Worm (Caenorhabditis elegans) whole organism, L2 larva: ENCODE data around the gene cest-13.
A peak's percentile ranks its signal among the peaks of the same experiment; 100 is the strongest.

ENCODE experiments used
- C34F6.9 ChIP-seq: fragments of 150-350 bp; optimal IDR thresholded peaks from 2 replicates; lab custom pipeline; 2014; ENCODE audit warnings: missing biosample characterization, missing genetic modification characterization
- F13H6.1 ChIP-seq: sonication (generic microtip); optimal IDR thresholded peaks from 2 replicates; lab custom pipeline; 2016; ENCODE audit warnings: missing genetic modification characterization, missing compliant biosample characterization
- R02D3.7 ChIP-seq: fragments of 150-350 bp; optimal IDR thresholded peaks from 2 replicates; lab custom pipeline; 2014; ENCODE audit warnings: missing biosample characterization, missing genetic modification characterization
- Y55F3AM.14 ChIP-seq: fragments of 200-800 bp; sonication (Bioruptor generic); optimal IDR thresholded peaks from 2 replicates; lab custom pipeline; 2018; ENCODE audit warnings: mild to moderate bottlenecking, missing genetic modification characterization, missing compliant biosample characterization
- ZK546.5 ChIP-seq: sonication (generic microtip); optimal IDR thresholded peaks from 2 replicates; lab custom pipeline; 2017; ENCODE audit warnings: missing biosample characterization, missing genetic modification characterization
- alr-1 ChIP-seq: fragments of 150-350 bp; optimal IDR thresholded peaks from 2 replicates; lab custom pipeline; 2014; ENCODE audit warnings: missing biosample characterization, missing genetic modification characterization
- aly-2 ChIP-seq: fragments of 150-350 bp; optimal IDR thresholded peaks from 2 replicates; lab custom pipeline; 2014; ENCODE audit warnings: missing biosample characterization, missing genetic modification characterization
- ama-1 ChIP-seq: fragments of 150-350 bp; optimal IDR thresholded peaks from 2 replicates; lab custom pipeline; 2018; ENCODE audit warnings: inconsistent platforms
- blmp-1 ChIP-seq: sonication (generic microtip); optimal IDR thresholded peaks from 2 replicates; lab custom pipeline; 2017; ENCODE audit warnings: missing genetic modification characterization, mild to moderate bottlenecking, missing compliant biosample characterization, antibody characterized with exemption, moderate library complexity; ENCODE audit not compliant: insufficient read depth
- ceh-16 ChIP-seq: fragments of 150-350 bp; optimal IDR thresholded peaks from 2 replicates; lab custom pipeline; 2014; ENCODE audit warnings: missing biosample characterization, missing genetic modification characterization
- ceh-82 ChIP-seq: fragments of 150-350 bp; optimal IDR thresholded peaks from 2 replicates; lab custom pipeline; 2014; ENCODE audit warnings: missing biosample characterization, missing genetic modification characterization
- crh-2 ChIP-seq: sonication (generic microtip); optimal IDR thresholded peaks from 2 replicates; lab custom pipeline; 2017; ENCODE audit warnings: missing biosample characterization, missing genetic modification characterization
- dmd-4 ChIP-seq: sonication (generic microtip); optimal IDR thresholded peaks from 2 replicates; lab custom pipeline; 2017; ENCODE audit warnings: missing biosample characterization, missing genetic modification characterization
- egl-27 ChIP-seq: sonication (generic microtip); optimal IDR thresholded peaks from 3 replicates; lab custom pipeline; 2017; ENCODE audit warnings: missing biosample characterization, missing genetic modification reagents, missing genetic modification characterization
- fos-1 ChIP-seq: fragments of 150-350 bp; optimal IDR thresholded peaks from 2 replicates; lab custom pipeline; 2014; ENCODE audit warnings: missing biosample characterization, missing genetic modification characterization
- gmeb-1 ChIP-seq: fragments of 150-350 bp; optimal IDR thresholded peaks from 2 replicates; lab custom pipeline; 2014; ENCODE audit warnings: missing biosample characterization, missing genetic modification characterization
- lin-11 ChIP-seq: fragments of 150-350 bp; sonication (generic microtip); optimal IDR thresholded peaks from 2 replicates; lab custom pipeline; 2014; ENCODE audit warnings: missing biosample characterization, missing genetic modification characterization, inconsistent platforms, mixed read lengths
- lin-13 ChIP-seq: fragments of 150-350 bp; optimal IDR thresholded peaks from 2 replicates; lab custom pipeline; 2014; ENCODE audit warnings: missing biosample characterization, missing genetic modification reagents, missing genetic modification characterization
- lin-39 ChIP-seq: fragments of 150-350 bp; optimal IDR thresholded peaks from 2 replicates; lab custom pipeline; 2014; ENCODE audit warnings: missing biosample characterization, missing genetic modification reagents, missing genetic modification characterization
- lsy-2 ChIP-seq, 2 experiments: fragments of 150-350 bp in 1 of 2; sonication (generic microtip) in 1 of 2; optimal IDR thresholded peaks; 2 replicates each; lab custom pipeline; 2014 to 2017; ENCODE audit warnings: missing biosample characterization in 2 of 2, missing genetic modification characterization in 2 of 2
- mab-5 ChIP-seq: fragments of 150-350 bp; optimal IDR thresholded peaks from 2 replicates; lab custom pipeline; 2014; ENCODE audit warnings: missing biosample characterization, missing genetic modification characterization
- mbf-1 ChIP-seq: sonication (generic microtip); optimal IDR thresholded peaks from 2 replicates; lab custom pipeline; 2017; ENCODE audit warnings: missing biosample characterization, missing genetic modification characterization
- mdl-1 ChIP-seq, 2 experiments: fragments of 150-350 bp in 1 of 2; sonication (generic microtip) in 1 of 2; optimal IDR thresholded peaks; 2 replicates each; lab custom pipeline; 2017; ENCODE audit warnings: missing biosample characterization in 2 of 2, missing genetic modification characterization in 2 of 2
- nhr-10 ChIP-seq: sonication (generic microtip); optimal IDR thresholded peaks from 2 replicates; lab custom pipeline; 2017; ENCODE audit warnings: missing biosample characterization, missing genetic modification characterization
- nhr-11 ChIP-seq: fragments of 150-350 bp; optimal IDR thresholded peaks from 2 replicates; lab custom pipeline; 2014; ENCODE audit warnings: missing biosample characterization, missing genetic modification characterization
- nhr-12 ChIP-seq: fragments of 150-350 bp; optimal IDR thresholded peaks from 2 replicates; lab custom pipeline; 2014; ENCODE audit warnings: missing biosample characterization, missing genetic modification characterization
- nhr-129 ChIP-seq: fragments of 150-350 bp; optimal IDR thresholded peaks from 2 replicates; lab custom pipeline; 2014; ENCODE audit warnings: missing biosample characterization, missing genetic modification characterization
- nhr-21 ChIP-seq: fragments of 150-350 bp; optimal IDR thresholded peaks from 2 replicates; lab custom pipeline; 2014; ENCODE audit warnings: missing biosample characterization, missing genetic modification characterization
- nhr-23 ChIP-seq: fragments of 150-350 bp; optimal IDR thresholded peaks from 2 replicates; lab custom pipeline; 2014; ENCODE audit warnings: missing biosample characterization, missing genetic modification reagents, missing genetic modification characterization
- nhr-237 ChIP-seq: fragments of 150-350 bp; optimal IDR thresholded peaks from 2 replicates; lab custom pipeline; 2014; ENCODE audit warnings: missing biosample characterization, missing genetic modification characterization
- nhr-25 ChIP-seq: fragments of 150-350 bp; sonication (generic microtip); optimal IDR thresholded peaks from 3 replicates; lab custom pipeline; 2014; ENCODE audit warnings: missing biosample characterization, missing genetic modification characterization
- nhr-6 ChIP-seq: fragments of 150-350 bp; optimal IDR thresholded peaks from 2 replicates; lab custom pipeline; 2014; ENCODE audit warnings: missing biosample characterization, missing genetic modification characterization
- nhr-77 ChIP-seq: fragments of 150-350 bp; optimal IDR thresholded peaks from 2 replicates; lab custom pipeline; 2014; ENCODE audit warnings: missing biosample characterization, missing genetic modification characterization
- peb-1 ChIP-seq: fragments of 150-350 bp; optimal IDR thresholded peaks from 2 replicates; lab custom pipeline; 2014; ENCODE audit warnings: missing biosample characterization, missing genetic modification characterization
- sem-4 ChIP-seq: fragments of 150-350 bp; optimal IDR thresholded peaks from 2 replicates; lab custom pipeline; 2014; ENCODE audit warnings: missing biosample characterization, missing genetic modification reagents, missing genetic modification characterization
- skn-1 ChIP-seq: sonication (generic microtip); optimal IDR thresholded peaks from 2 replicates; lab custom pipeline; 2017; ENCODE audit warnings: missing biosample characterization, missing genetic modification characterization
- sma-3 ChIP-seq: sonication (generic microtip); optimal IDR thresholded peaks from 2 replicates; lab custom pipeline; 2016; ENCODE audit warnings: missing genetic modification reagents, missing genetic modification characterization, missing compliant biosample characterization
- sma-9 ChIP-seq, 2 experiments: fragments of 150-350 bp in 1 of 2; sonication (generic microtip) in 1 of 2; optimal IDR thresholded peaks; 2 replicates each; lab custom pipeline; 2014 to 2016; ENCODE audit warnings: missing genetic modification characterization in 2 of 2, mild to moderate bottlenecking in 1 of 2, missing biosample characterization in 1 of 2, missing compliant biosample characterization in 1 of 2, missing genetic modification reagents in 1 of 2, moderate library complexity in 1 of 2
- snpc-4 ChIP-seq: fragments of 150-350 bp; optimal IDR thresholded peaks from 2 replicates; lab custom pipeline; 2014; ENCODE audit warnings: missing biosample characterization, missing genetic modification characterization
- unc-55 ChIP-seq: fragments of 150-350 bp; sonication (generic microtip); optimal IDR thresholded peaks from 3 replicates; lab custom pipeline; 2014; ENCODE audit warnings: missing biosample characterization, missing genetic modification reagents, missing genetic modification characterization
- unc-62 ChIP-seq: fragments of 150-350 bp; optimal IDR thresholded peaks from 2 replicates; lab custom pipeline; 2014; ENCODE audit warnings: missing biosample characterization, missing genetic modification reagents, missing genetic modification characterization
- ztf-1 ChIP-seq: fragments of 200-800 bp; sonication (Bioruptor generic); conservative IDR thresholded peaks from 2 replicates; pipeline ENCODE4 v1.3.6; 2022; ENCODE audit warnings: missing genetic modification characterization, missing compliant biosample characterization
- ztf-11 ChIP-seq: sonication (generic microtip); optimal IDR thresholded peaks from 2 replicates; lab custom pipeline; 2017; ENCODE audit warnings: missing biosample characterization, missing genetic modification characterization
- ztf-4 ChIP-seq: fragments of 150-350 bp; optimal IDR thresholded peaks from 2 replicates; lab custom pipeline; 2014; ENCODE audit warnings: missing biosample characterization, missing genetic modification characterization

The cest-13 gene

DNA sequence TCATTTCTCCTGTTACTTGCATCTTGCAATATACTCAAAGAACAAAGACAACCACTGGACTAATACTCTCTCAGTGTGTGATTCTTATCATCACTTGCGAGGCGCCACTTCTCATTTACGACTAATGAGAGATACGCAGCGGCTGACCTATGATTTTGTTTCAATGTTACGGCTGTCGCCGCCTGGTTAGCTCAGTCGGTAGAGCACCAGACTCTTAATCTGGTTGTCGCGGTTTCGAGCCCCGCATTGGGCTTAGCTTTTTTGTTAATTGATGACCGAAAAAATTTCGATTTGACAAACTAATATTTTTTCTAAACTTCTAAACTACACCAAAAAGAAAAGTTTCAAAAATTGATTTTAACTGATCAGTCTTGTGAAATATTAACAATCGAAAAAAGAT, 43.7 kb upstream of the cest-13 start:
- no peak for TF ChIP-seq ceh-16
- no peak for TF ChIP-seq Y55F3AM.14 (GFP tag; lab: Kevin White, UChicago)
- peak; percentile 64 for TF ChIP-seq sma-3 (GFP tag; lab: Kevin White, UChicago)
- TF ChIP-seq ceh-82 (tag; lab: Kevin White, UChicago) = no peak
- no peak for TF ChIP-seq nhr-6 (tag; lab: Kevin White, UChicago)
- no peak for TF ChIP-seq lin-39
- peak; percentile 3 for TF ChIP-seq nhr-21 (tag; lab: Kevin White, UChicago)
- no peak for TF ChIP-seq snpc-4 (tag; lab: Kevin White, UChicago)
- TF ChIP-seq gmeb-1 (tag; lab: Kevin White, UChicago) = peak; percentile 43
- no peak for TF ChIP-seq lin-11 (tag; lab: Kevin White, UChicago)
- TF ChIP-seq fos-1 = peak; percentile 23
- TF ChIP-seq alr-1 (tag; lab: Kevin White, UChicago) = no peak
- no peak for TF ChIP-seq unc-55 (GFP tag; lab: Kevin White, UChicago)
- no peak for TF ChIP-seq nhr-25 (tag; lab: Kevin White, UChicago)
- no peak for TF ChIP-seq blmp-1 (tag; lab: Kevin White, UChicago)
- no peak for TF ChIP-seq mdl-1 (tag; optimal IDR thresholded peaks at IDR 0.05; lab: Kevin White, UChicago)
- no peak for TF ChIP-seq nhr-77 (tag; lab: Kevin White, UChicago)
- TF ChIP-seq skn-1 (tag; lab: Kevin White, UChicago) = no peak
- no peak for TF ChIP-seq F13H6.1 (tag; lab: Kevin White, UChicago)
- peak; percentile 33 for TF ChIP-seq nhr-129
- TF ChIP-seq dmd-4 (tag; lab: Kevin White, UChicago) = no peak
- no peak for TF ChIP-seq nhr-23 (tag; lab: Kevin White, UChicago)
- no peak for TF ChIP-seq mab-5 (tag; lab: Kevin White, UChicago)
- no peak for TF ChIP-seq nhr-10 (tag; lab: Kevin White, UChicago)
- TF ChIP-seq sma-9 (GFP tag; optimal IDR thresholded peaks at IDR 0.05; lab: Kevin White, UChicago) = peak; percentile 66
- no peak for TF ChIP-seq sma-9 (tag; optimal IDR thresholded peaks at IDR 0.05; lab: Kevin White, UChicago)
- TF ChIP-seq R02D3.7 = no peak
- no peak for TF ChIP-seq ZK546.5 (tag; lab: Kevin White, UChicago)
- peak; percentile 38 for TF ChIP-seq crh-2 (tag; lab: Kevin White, UChicago)
- TF ChIP-seq nhr-11 (tag; lab: Kevin White, UChicago) = no peak
- no peak for TF ChIP-seq egl-27 (tag; lab: Kevin White, UChicago)
- TF ChIP-seq lsy-2 (tag; optimal IDR thresholded peaks at IDR 0.05; lab: Kevin White, UChicago) = no peak
- no peak for TF ChIP-seq aly-2 (tag; lab: Kevin White, UChicago)
- no peak for TF ChIP-seq nhr-12 (tag; lab: Kevin White, UChicago)
- TF ChIP-seq sem-4 (tag; lab: Kevin White, UChicago) = no peak
- TF ChIP-seq nhr-237 = no peak
- peak; percentile 3 for TF ChIP-seq lin-13 (GFP tag; lab: Kevin White, UChicago)
- TF ChIP-seq ztf-1 (GFP tag; lab: Robert Waterston, UW) = no peak
- TF ChIP-seq mbf-1 (tag; lab: Kevin White, UChicago) = no peak
- no peak for TF ChIP-seq unc-62 (GFP tag; lab: Kevin White, UChicago)

DNA sequence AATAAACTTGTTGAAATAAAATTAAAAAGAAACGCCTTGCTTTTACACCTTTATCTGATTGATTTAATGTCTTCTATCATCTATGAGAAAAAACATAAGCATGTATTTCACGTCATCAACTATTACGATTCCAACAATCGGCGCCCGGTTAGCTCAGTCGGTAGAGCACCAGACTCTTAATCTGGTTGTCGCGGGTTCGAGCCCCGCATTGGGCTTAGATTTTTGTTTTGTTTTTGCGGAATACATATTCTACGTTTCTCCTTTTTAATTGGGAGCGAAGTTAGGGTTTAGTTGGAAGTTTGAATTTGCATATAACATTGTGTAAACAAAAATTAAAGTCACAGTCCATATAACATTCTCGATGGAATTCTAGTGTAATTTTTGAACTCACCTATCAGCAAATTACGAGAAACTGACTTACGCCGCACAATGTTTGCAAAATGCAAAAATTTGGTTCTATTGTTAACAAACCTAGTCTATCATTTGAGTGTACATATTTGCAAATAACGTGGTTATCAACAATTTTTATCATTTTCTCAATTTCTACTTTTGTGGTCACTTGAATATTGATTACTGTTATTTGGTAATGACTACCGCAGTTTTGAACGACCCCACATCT, 42.9 kb upstream of the cest-13 start, which contains the start of gene shc-3:
shc-3 (plus strand) TSS at position 484 of the 619 bp plus-strand sequence.
- TF ChIP-seq nhr-12 (tag; lab: Kevin White, UChicago) (no peak), fos-1 (peak; percentile 20), ztf-4 (tag; lab: Kevin White, UChicago) (no peak)

DNA sequence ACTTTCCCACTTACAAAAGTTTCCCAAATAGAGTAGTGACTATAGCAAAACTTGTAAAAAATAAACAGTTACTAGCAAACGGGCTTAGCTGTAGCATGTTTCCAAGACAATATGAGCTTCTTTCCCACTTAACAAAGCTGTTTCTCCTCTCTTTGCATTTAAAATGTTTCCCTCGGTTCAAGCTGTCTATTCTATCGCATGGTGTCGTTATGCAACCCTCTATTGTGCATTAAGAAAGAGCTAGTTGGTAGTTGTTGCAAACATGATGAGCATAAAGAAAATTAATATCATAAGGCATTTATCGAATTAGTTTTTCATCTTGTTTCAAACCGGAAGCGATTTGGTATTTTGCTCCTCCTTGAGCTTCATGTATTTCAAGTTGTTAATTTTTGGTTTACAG, 37.2 kb upstream of the cest-13 start, which contains the start of gene poml-1:
poml-1 (minus strand) TSS at position 101 of the 400 bp plus-strand sequence.
- TF ChIP-seq unc-62 (GFP tag; lab: Kevin White, UChicago) = no peak
- TF ChIP-seq nhr-23 (tag; lab: Kevin White, UChicago) = no peak
- no peak for TF ChIP-seq nhr-12 (tag; lab: Kevin White, UChicago)
- TF ChIP-seq C34F6.9 (tag; lab: Kevin White, UChicago) = no peak
- no peak for TF ChIP-seq nhr-237
- TF ChIP-seq ztf-4 (tag; lab: Kevin White, UChicago) = no peak
- no peak for TF ChIP-seq mbf-1 (tag; lab: Kevin White, UChicago)
- TF ChIP-seq unc-55 (GFP tag; lab: Kevin White, UChicago) = no peak
- TF ChIP-seq aly-2 (tag; lab: Kevin White, UChicago) = no peak
- no peak for TF ChIP-seq nhr-21 (tag; lab: Kevin White, UChicago)
- no peak for TF ChIP-seq nhr-129
- TF ChIP-seq sma-9 (GFP tag; optimal IDR thresholded peaks at IDR 0.05; lab: Kevin White, UChicago) = no peak
- no peak for TF ChIP-seq sma-9 (tag; optimal IDR thresholded peaks at IDR 0.05; lab: Kevin White, UChicago)
- TF ChIP-seq ztf-11 (tag; lab: Kevin White, UChicago) = no peak
- no peak for TF ChIP-seq ama-1 (lab: Kevin White, UChicago)
- no peak for TF ChIP-seq F13H6.1 (tag; lab: Kevin White, UChicago)
- no peak for TF ChIP-seq peb-1 (tag; lab: Kevin White, UChicago)
- TF ChIP-seq lin-11 (tag; lab: Kevin White, UChicago) = no peak
- no peak for TF ChIP-seq lin-39
